Worm (Caenorhabditis elegans): ENCODE data around the gene nspb-8.

- TF ChIP-seq T22C8.4 (GFP tag; IDR thresholded peaks at IDR 0.05) (no peak), klf-2 (GFP tag; conservative IDR thresholded peaks at IDR 0.05) (no peak), flt-1 (GFP tag; IDR thresholded peaks at IDR 0.05) (no peak), ztf-23 (GFP tag; IDR thresholded peaks at IDR 0.05) (no peak), med-1 (GFP tag; optimal IDR thresholded peaks at IDR 0.05; ENCODE audit: insufficient read depth) (no peak), ztf-29 (GFP tag; IDR thresholded peaks at IDR 0.05) (no peak), cog-1 (tag; optimal IDR thresholded peaks at IDR 0.05) (no peak)
Observed at ce11 chrII:14622758-14623157, 42.3 kb upstream of the nspb-8 start, which contains the start of gene mltn-10.

Measured in whole organism, midembryonic.